Fruit fly (Drosophila melanogaster) whole organism, embryonic: ENCODE data around the gene Drgx.
A peak's percentile ranks its signal among the peaks of the same experiment; 100 is the strongest.

Source experiments
- ATbp ChIP-seq: fragments of 200-800 bp; sonication (Bioruptor generic); optimal IDR thresholded peaks from 2 replicates; lab custom pipeline; 2017; ENCODE audit warnings: missing biosample characterization, mild to moderate bottlenecking, missing genetic modification characterization, missing genetic modification reagents
- Aef1 ChIP-seq: fragments of 200-800 bp; sonication (Bioruptor generic); IDR thresholded peaks from 3 replicates; pipeline ENCODE4 v1.3.6; 2022; ENCODE audit warnings: missing biosample characterization, missing genetic modification characterization
- Asciz ChIP-seq: fragments of 200-800 bp; sonication (Bioruptor generic); optimal IDR thresholded peaks from 2 replicates; lab custom pipeline; 2017; ENCODE audit warnings: missing biosample characterization, mild to moderate bottlenecking, missing genetic modification characterization, missing genetic modification reagents
- Atf-2 ChIP-seq: fragments of 200-800 bp; sonication (Bioruptor generic); optimal IDR thresholded peaks from 2 replicates; lab custom pipeline; 2016; ENCODE audit warnings: missing biosample characterization, missing genetic modification characterization
- Awh ChIP-seq: fragments of 200-800 bp; sonication (Bioruptor generic); IDR thresholded peaks from 2 replicates; pipeline ENCODE4, ENCODE4 v1.3.6; 2022; ENCODE audit warnings: missing biosample characterization, missing genetic modification characterization
- BEAF-32 ChIP-seq: fragments of 200-800 bp; sonication (Bioruptor generic); optimal IDR thresholded peaks from 3 replicates; lab custom pipeline; 2017; ENCODE audit warnings: missing biosample characterization, missing genetic modification characterization, mild to moderate bottlenecking, moderate library complexity, missing genetic modification reagents
- Bteb2 ChIP-seq: fragments of 200-800 bp; sonication (Bioruptor generic); optimal IDR thresholded peaks from 2 replicates; lab custom pipeline; 2016; ENCODE audit warnings: missing biosample characterization, missing genetic modification characterization
- CG10431 ChIP-seq: fragments of 200-800 bp; sonication (Bioruptor generic); optimal IDR thresholded peaks from 3 replicates; lab custom pipeline; 2018; ENCODE audit warnings: missing biosample characterization, mild to moderate bottlenecking, missing genetic modification characterization
- CG11093 ChIP-seq: fragments of 200-800 bp; sonication (Bioruptor generic); IDR thresholded peaks from 3 replicates; pipeline ENCODE4 v1.3.6; 2022; ENCODE audit warnings: missing biosample characterization, missing genetic modification characterization
- CG12236 ChIP-seq: fragments of 200-800 bp; sonication (Bioruptor generic); optimal IDR thresholded peaks from 2 replicates; lab custom pipeline; 2016; ENCODE audit warnings: missing biosample characterization, missing genetic modification characterization
- CG15269 ChIP-seq: fragments of 200-800 bp; sonication (Bioruptor generic); optimal IDR thresholded peaks from 2 replicates; lab custom pipeline; 2018; ENCODE audit warnings: missing biosample characterization, mild to moderate bottlenecking, missing genetic modification characterization, moderate library complexity
- CG16863 ChIP-seq: fragments of 200-800 bp; sonication (Bioruptor generic); optimal IDR thresholded peaks from 3 replicates; lab custom pipeline; 2016; ENCODE audit warnings: missing biosample characterization, missing genetic modification characterization
- CG17612 ChIP-seq: fragments of 200-800 bp; sonication (Bioruptor generic); IDR thresholded peaks from 2 replicates; pipeline ENCODE4 v1.3.6; 2022; ENCODE audit warnings: missing biosample characterization, missing genetic modification characterization
- CG2202 ChIP-seq: fragments of 200-800 bp; sonication (Bioruptor generic); optimal IDR thresholded peaks from 2 replicates; lab custom pipeline; 2018; ENCODE audit warnings: missing biosample characterization, mild to moderate bottlenecking, missing genetic modification characterization
- CG2889 ChIP-seq: fragments of 200-800 bp; sonication (Bioruptor generic); IDR thresholded peaks from 3 replicates; pipeline ENCODE4 v1.3.6; 2022; ENCODE audit warnings: missing biosample characterization, missing genetic modification characterization
- CG32772 ChIP-seq: fragments of 200-800 bp; sonication (Bioruptor generic); IDR thresholded peaks from 2 replicates; pipeline ENCODE4 v1.3.6; 2022; ENCODE audit warnings: missing biosample characterization, missing genetic modification characterization
- CG4360 ChIP-seq: fragments of 200-800 bp; sonication (Bioruptor generic); IDR thresholded peaks from 2 replicates; pipeline ENCODE4 v1.3.6; 2022; ENCODE audit warnings: missing biosample characterization, missing genetic modification characterization
- CG4820 ChIP-seq: fragments of 200-800 bp; sonication (Bioruptor generic); optimal IDR thresholded peaks from 3 replicates; lab custom pipeline; 2016; ENCODE audit warnings: missing biosample characterization, missing genetic modification characterization
- CG6689 ChIP-seq: fragments of 200-800 bp; sonication (Bioruptor generic); IDR thresholded peaks from 2 replicates; pipeline ENCODE4 v1.3.6; 2022; ENCODE audit warnings: missing biosample characterization, missing genetic modification characterization
- CG6791 ChIP-seq: fragments of 200-800 bp; sonication (Bioruptor generic); IDR thresholded peaks from 3 replicates; pipeline ENCODE4 v1.3.6; 2022; ENCODE audit warnings: missing biosample characterization, missing genetic modification characterization; ENCODE audit not compliant: partially characterized antibody
- CG6813 ChIP-seq: fragments of 200-800 bp; sonication (Bioruptor generic); optimal IDR thresholded peaks from 2 replicates; lab custom pipeline; 2017; ENCODE audit warnings: missing biosample characterization, missing genetic modification characterization, mild to moderate bottlenecking, moderate library complexity, missing genetic modification reagents
- CG7372 ChIP-seq: fragments of 200-800 bp; sonication (Bioruptor generic); IDR thresholded peaks from 2 replicates; pipeline ENCODE4 v1.3.6; 2022; ENCODE audit warnings: missing biosample characterization, missing genetic modification characterization
- CG7928 ChIP-seq: fragments of 200-800 bp; sonication (Bioruptor generic); optimal IDR thresholded peaks from 2 replicates; lab custom pipeline; 2017; ENCODE audit warnings: missing biosample characterization, mild to moderate bottlenecking, missing genetic modification characterization
- CG8089 ChIP-seq: fragments of 200-800 bp; sonication (Bioruptor generic); optimal IDR thresholded peaks from 3 replicates; lab custom pipeline; 2016; ENCODE audit warnings: missing biosample characterization, missing genetic modification characterization
- CG9609 ChIP-seq: fragments of 200-800 bp; sonication (Bioruptor generic); optimal IDR thresholded peaks from 3 replicates; lab custom pipeline; 2016; ENCODE audit warnings: missing biosample characterization, missing genetic modification characterization
- Camta ChIP-seq: fragments of 200-800 bp; sonication (Bioruptor generic); optimal IDR thresholded peaks from 2 replicates; lab custom pipeline; 2016; ENCODE audit warnings: missing biosample characterization, missing genetic modification characterization
- Dip2 ChIP-seq: fragments of 200-800 bp; sonication (Bioruptor generic); IDR thresholded peaks from 2 replicates; pipeline ENCODE4 v1.3.6; 2022; ENCODE audit warnings: missing biosample characterization, missing genetic modification characterization
- Ets65A ChIP-seq: fragments of 200-800 bp; sonication (Bioruptor generic); peaks from one replicate; lab custom pipeline; 2016; ENCODE audit warnings: missing biosample characterization, missing genetic modification characterization
- Gug ChIP-seq: fragments of 200-800 bp; sonication (Bioruptor generic); IDR thresholded peaks from 4 replicates; pipeline ENCODE4 v1.3.6; 2022; ENCODE audit warnings: missing biosample characterization, missing genetic modification characterization
- Lpt ChIP-seq: fragments of >200 bp; optimal IDR thresholded peaks from 2 replicates; lab custom pipeline; 2018; ENCODE audit warnings: missing biosample characterization, missing genetic modification characterization
- MESR4 ChIP-seq: fragments of 200-800 bp; sonication (Bioruptor generic); optimal IDR thresholded peaks from 2 replicates; lab custom pipeline; 2018; ENCODE audit warnings: missing biosample characterization, mild to moderate bottlenecking, missing genetic modification characterization, moderate library complexity
- Mrtf ChIP-seq: fragments of 200-800 bp; sonication (Bioruptor generic); IDR thresholded peaks from 3 replicates; pipeline ENCODE4 v1.3.6; 2022; ENCODE audit warnings: missing biosample characterization, missing genetic modification characterization
- Nf-YA ChIP-seq: fragments of 200-800 bp; sonication (Bioruptor generic); IDR thresholded peaks from 2 replicates; pipeline ENCODE4 v1.3.6; 2022; ENCODE audit warnings: missing biosample characterization, missing genetic modification characterization
- Nf-YB ChIP-seq: fragments of 200-800 bp; sonication (Bioruptor generic); optimal IDR thresholded peaks from 3 replicates; lab custom pipeline; 2019; ENCODE audit warnings: missing biosample characterization, mild to moderate bottlenecking, missing genetic modification characterization, moderate library complexity
- ase ChIP-seq: fragments of 200-800 bp; sonication (Bioruptor generic); IDR thresholded peaks from 3 replicates; pipeline ENCODE4 v1.3.6; 2022; ENCODE audit warnings: missing biosample characterization, missing genetic modification characterization
- cas ChIP-seq: fragments of 200-800 bp; sonication (Bioruptor generic); IDR thresholded peaks from 2 replicates; pipeline ENCODE4 v1.3.6; 2022; ENCODE audit warnings: missing biosample characterization, missing genetic modification characterization
- ci ChIP-seq: fragments of 200-800 bp; sonication (Bioruptor generic); IDR thresholded peaks from 3 replicates; pipeline ENCODE4 v1.3.6; 2022; ENCODE audit warnings: missing biosample characterization, missing genetic modification characterization
- ewg ChIP-seq: fragments of 200-800 bp; sonication (Bioruptor generic); optimal IDR thresholded peaks from 3 replicates; lab custom pipeline; 2017; ENCODE audit warnings: mild to moderate bottlenecking, missing biosample characterization, missing genetic modification reagents, missing genetic modification characterization
- gcm2 ChIP-seq: fragments of 200-800 bp; sonication (Bioruptor generic); optimal IDR thresholded peaks from 2 replicates; lab custom pipeline; 2016; ENCODE audit warnings: missing biosample characterization, missing genetic modification characterization
- her ChIP-seq: fragments of 200-800 bp; sonication (Bioruptor generic); optimal IDR thresholded peaks from 2 replicates; lab custom pipeline; 2016; ENCODE audit warnings: missing biosample characterization, missing genetic modification characterization
- insv ChIP-seq, 2 experiments: fragments of 200-800 bp; sonication (Bioruptor generic); optimal IDR thresholded peaks; 3 replicates each; lab custom pipeline; 2016 to 2018; ENCODE audit warnings: missing biosample characterization in 2 of 2, missing genetic modification characterization in 2 of 2
- kah ChIP-seq: fragments of 200-800 bp; sonication (Bioruptor generic); optimal IDR thresholded peaks from 2 replicates; lab custom pipeline; 2018; ENCODE audit warnings: missing biosample characterization, mild to moderate bottlenecking, missing genetic modification characterization
- klu ChIP-seq: fragments of 200-800 bp; sonication (Bioruptor generic); IDR thresholded peaks from 2 replicates; pipeline ENCODE4 v1.3.6; 2022; ENCODE audit warnings: missing biosample characterization, missing genetic modification characterization
- p53 ChIP-seq: fragments of 200-800 bp; sonication (Bioruptor generic); optimal IDR thresholded peaks from 2 replicates; lab custom pipeline; 2016; ENCODE audit warnings: missing biosample characterization, missing genetic modification characterization
- prd ChIP-seq, 3 experiments: fragments of >200 bp in 2 of 3; fragments of 200-800 bp in 1 of 3; sonication (Bioruptor generic) in 1 of 3; optimal IDR thresholded peaks in 2 of 3; IDR thresholded peaks in 1 of 3; 2 replicates in 2 of 3; 3 replicates in 1 of 3; pipeline versions ENCODE4 v1.3.6 to Lab custom; 2017 to 2022; ENCODE audit warnings: missing biosample characterization in 1 of 3, missing genetic modification characterization in 1 of 3
- pros ChIP-seq: fragments of 200-800 bp; sonication (Bioruptor generic); optimal IDR thresholded peaks from 3 replicates; lab custom pipeline; 2019; ENCODE audit warnings: missing biosample characterization, mild to moderate bottlenecking, missing genetic modification characterization, moderate library complexity
- sc ChIP-seq, 3 experiments: fragments of >200 bp in 2 of 3; fragments of 200-800 bp in 1 of 3; sonication (Bioruptor generic) in 1 of 3; optimal IDR thresholded peaks; 2 replicates in 2 of 3; 3 replicates in 1 of 3; lab custom pipeline; 2017; ENCODE audit warnings: mild to moderate bottlenecking in 1 of 3, missing biosample characterization in 1 of 3, missing genetic modification characterization in 1 of 3, missing genetic modification reagents in 1 of 3
- tin ChIP-seq: fragments of 200-800 bp; sonication (Bioruptor generic); optimal IDR thresholded peaks from 3 replicates; lab custom pipeline; 2016; ENCODE audit warnings: missing biosample characterization, missing genetic modification characterization
- usp ChIP-seq: fragments of >200 bp; optimal IDR thresholded peaks from 2 replicates; lab custom pipeline; 2017; ENCODE audit warnings: missing biosample characterization, missing genetic modification characterization
- wor ChIP-seq: fragments of 200-800 bp; sonication (Bioruptor generic); IDR thresholded peaks from 2 replicates; pipeline ENCODE4 v1.3.6; 2022; ENCODE audit warnings: missing biosample characterization, missing genetic modification characterization
- zen2 ChIP-seq: fragments of 200-800 bp; sonication (Bioruptor generic); IDR thresholded peaks from 3 replicates; pipeline ENCODE4 v1.3.6; 2022; ENCODE audit warnings: missing biosample characterization, missing genetic modification characterization; ENCODE audit not compliant: partially characterized antibody

The Drgx gene

dm6 chr2L:3655698-3656105 is 6.8 kb upstream of the Drgx start (continued):
- TF ChIP-seq Nf-YB (GFP tag; lab: Kevin White, UChicago) = peak; percentile 89
- TF ChIP-seq klu (GFP tag; lab: Robert Waterston, UW) = peak; percentile 95
- peak; percentile 95 for TF ChIP-seq CG2889 (GFP tag; lab: Robert Waterston, UW)
- peak; percentile 97 for TF ChIP-seq CG12236 (GFP tag; lab: Kevin White, UChicago)
- TF ChIP-seq insv (GFP tag; optimal IDR thresholded peaks at IDR 0.05; lab: Kevin White, UChicago) = peak; percentile 29 to 83
- peak; percentile 96 for TF ChIP-seq CG8089 (GFP tag; lab: Kevin White, UChicago)
- no peak for TF ChIP-seq CG6791
- peak; percentile 97 for TF ChIP-seq CG2202 (tag; lab: Kevin White, UChicago)
- TF ChIP-seq p53 (GFP tag; lab: Kevin White, UChicago) = peak; percentile 94
- peak; percentile 96 for TF ChIP-seq Nf-YA (GFP tag; lab: Robert Waterston, UW)
- TF ChIP-seq cas = peak; percentile 94
- peak; percentile 98 for TF ChIP-seq CG16863 (GFP tag; lab: Kevin White, UChicago)
- TF ChIP-seq ewg (GFP tag; lab: Kevin White, UChicago) = peak; percentile 96
- peak; percentile 99 for TF ChIP-seq ci (GFP tag; lab: Robert Waterston, UW)
- no peak for TF ChIP-seq usp (GFP tag; lab: Kevin White, UChicago)
- peak; percentile 96 for TF ChIP-seq CG11093 (GFP tag; lab: Robert Waterston, UW)
- no peak for TF ChIP-seq prd (optimal IDR thresholded peaks at IDR 0.05; lab: Kevin White, UChicago)
- TF ChIP-seq prd (GFP tag; IDR thresholded peaks at IDR 0.05; lab: Robert Waterston, UW) = peak; percentile 98
- peak; percentile 97 for TF ChIP-seq Atf-2 (GFP tag; lab: Kevin White, UChicago)
- peak; percentile 24 for TF ChIP-seq BEAF-32 (GFP tag; lab: Kevin White, UChicago)
- peak; percentile 97 for TF ChIP-seq CG7372 (GFP tag; lab: Robert Waterston, UW)
- peak; percentile 100 for TF ChIP-seq Ets65A
- TF ChIP-seq wor (GFP tag; lab: Robert Waterston, UW) = peak; percentile 96
- TF ChIP-seq CG17612 (GFP tag; lab: Robert Waterston, UW) = peak; percentile 93
- TF ChIP-seq CG10431 (GFP tag; lab: Kevin White, UChicago) = peak; percentile 96
- TF ChIP-seq kah = peak; percentile 4
- TF ChIP-seq zen2 = no peak
- peak; percentile 97 for TF ChIP-seq CG32772 (GFP tag; lab: Robert Waterston, UW)
- TF ChIP-seq Aef1 = peak; percentile 97
- peak; percentile 98 for TF ChIP-seq tin
- TF ChIP-seq Bteb2 (GFP tag; lab: Kevin White, UChicago) = peak; percentile 97
- peak; percentile 97 for TF ChIP-seq her (GFP tag; lab: Kevin White, UChicago)
- peak; percentile 88 for TF ChIP-seq pros (GFP tag; lab: Kevin White, UChicago)
- peak; percentile 74 for TF ChIP-seq MESR4
- peak; percentile 98 for TF ChIP-seq CG4820 (GFP tag; lab: Kevin White, UChicago)
- peak; percentile 97 for TF ChIP-seq Gug (GFP tag; lab: Robert Waterston, UW)
- no peak for TF ChIP-seq Lpt (GFP tag; lab: Kevin White, UChicago)
- TF ChIP-seq Asciz (GFP tag; lab: Kevin White, UChicago) = peak; percentile 98
- TF ChIP-seq CG7928 (GFP tag; lab: Kevin White, UChicago) = peak; percentile 81
- TF ChIP-seq CG15269 (tag; lab: Kevin White, UChicago) = peak; percentile 98
- no peak for TF ChIP-seq sc (optimal IDR thresholded peaks at IDR 0.05; lab: Kevin White, UChicago)
- peak; percentile 98 for TF ChIP-seq sc (GFP tag; optimal IDR thresholded peaks at IDR 0.05; lab: Kevin White, UChicago)
- peak; percentile 98 for TF ChIP-seq Awh (GFP tag; lab: Robert Waterston, UW)
- TF ChIP-seq Camta (GFP tag; lab: Kevin White, UChicago) = peak; percentile 98
- TF ChIP-seq gcm2 = peak; percentile 96
- TF ChIP-seq ATbp (GFP tag; lab: Kevin White, UChicago) = peak; percentile 99
- TF ChIP-seq CG9609 (GFP tag; lab: Kevin White, UChicago) = peak; percentile 97
- TF ChIP-seq ase (GFP tag; lab: Robert Waterston, UW) = peak; percentile 97
- peak; percentile 98 for TF ChIP-seq CG6689 (GFP tag; lab: Robert Waterston, UW)
- peak; percentile 97 for TF ChIP-seq Mrtf (GFP tag; lab: Robert Waterston, UW)
- peak; percentile 98 for TF ChIP-seq CG6813 (GFP tag; lab: Kevin White, UChicago)
- TF ChIP-seq CG4360 (GFP tag; lab: Robert Waterston, UW) = peak; percentile 97
- no peak; the same call in 1 of the 2 replicates for TF ChIP-seq Dip2
